Worm (Caenorhabditis elegans): ENCODE data around the gene T28A8.8.

Gene T28A8.8

DNA sequence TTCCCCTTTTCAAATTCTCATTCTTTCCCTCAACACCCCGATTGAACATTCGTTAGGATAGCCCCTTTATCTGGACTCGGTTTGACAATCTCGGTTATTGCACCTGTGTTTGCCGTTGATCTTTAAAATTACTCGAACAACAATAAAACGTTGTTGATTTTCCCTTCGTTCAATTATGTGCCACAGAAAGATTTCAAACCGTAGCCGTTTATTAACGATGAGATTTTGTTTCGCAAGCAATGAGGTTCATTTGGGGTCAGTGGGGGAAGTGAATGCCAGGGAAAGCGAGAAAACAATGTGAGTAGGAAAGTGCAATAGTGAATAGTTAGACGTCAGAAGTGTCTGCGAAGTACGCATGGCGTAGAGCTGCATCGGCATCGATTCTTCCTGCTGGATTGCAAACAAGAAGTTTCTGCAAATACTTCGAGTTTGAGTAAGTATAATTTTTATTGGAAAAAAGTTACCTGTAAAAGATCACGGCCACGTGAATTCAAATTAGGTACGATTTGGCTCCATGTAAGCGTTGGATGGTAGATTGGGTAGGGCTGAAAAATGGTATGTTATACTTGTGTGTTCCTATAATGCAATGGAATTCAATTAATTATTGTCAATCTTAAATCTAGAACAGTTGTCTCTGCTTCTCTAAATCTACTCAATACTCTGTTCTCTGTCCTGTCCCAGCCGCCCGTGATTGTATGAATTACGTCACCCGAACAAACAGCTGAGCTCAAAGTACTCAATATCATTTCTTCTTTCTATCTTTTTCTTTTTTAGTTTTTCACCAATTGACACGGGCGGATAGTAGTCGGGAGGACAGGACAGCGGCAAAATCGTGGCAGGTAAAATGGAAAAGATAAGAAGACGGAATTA lies 37.9 kb upstream of the T28A8.8 start, which contains the start of gene kel-3 (continued):
- TF ChIP-seq rbr-2 (tag; optimal IDR thresholded peaks at IDR 0.05) (peak; percentile 44), nhr-11 (tag; optimal IDR thresholded peaks at IDR 0.05) (peak; percentile 74), sdz-12 (GFP tag; optimal IDR thresholded peaks at IDR 0.05) (peak; percentile 97), arid-1 (GFP tag; conservative IDR thresholded peaks at IDR 0.05) (peak; percentile 86), ces-1 (GFP tag; optimal IDR thresholded peaks at IDR 0.05) (no peak), duxl-1 (tag; optimal IDR thresholded peaks at IDR 0.05; ENCODE audit: poor library complexity) (peak; percentile 84), Y75B8A.6 (GFP tag; IDR thresholded peaks at IDR 0.05) (peak; percentile 70; the same call in 1 of the 2 replicates), T20F7.1 (GFP tag; optimal IDR thresholded peaks at IDR 0.05) (peak; percentile 65), madf-5 (GFP tag; IDR thresholded peaks at IDR 0.05) (peak in 1 of 2 experiments; percentile 81; a peak in 2 of 4 replicates), egl-27 (tag; optimal IDR thresholded peaks at IDR 0.05) (no peak), lin-15B (tag; optimal IDR thresholded peaks at IDR 0.05) (peak; percentile 11), T26A8.4 (GFP tag; IDR thresholded peaks at IDR 0.05) (peak; percentile 93), lin-1 (GFP tag; IDR thresholded peaks at IDR 0.05) (peak; percentile 81), nhr-25 (tag; optimal IDR thresholded peaks at IDR 0.05; ENCODE audit: borderline replicate concordance, insufficient read depth) (no peak), egl-43 (GFP tag; IDR thresholded peaks at IDR 0.05) (peak; percentile 70), nhr-48 (tag; optimal IDR thresholded peaks at IDR 0.05) (peak; percentile 92), hmg-1.1 (GFP tag; IDR thresholded peaks at IDR 0.05) (peak; percentile 67; the same call in 1 of the 2 replicates), nhr-111 (GFP tag; optimal IDR thresholded peaks at IDR 0.05) (no peak), F10B5.3 (tag; optimal IDR thresholded peaks at IDR 0.05) (peak; percentile 76), F37D6.2 (tag; optimal IDR thresholded peaks at IDR 0.05) (no peak), Y5F2A.4 (GFP tag; optimal IDR thresholded peaks at IDR 0.05) (peak; percentile 78), lir-3 (tag; optimal IDR thresholded peaks at IDR 0.05) (peak; percentile 7), jun-1 (tag; optimal IDR thresholded peaks at IDR 0.05) (no peak), nhr-6 (tag; optimal IDR thresholded peaks at IDR 0.05) (peak; percentile 85), Y48G9A.11 (GFP tag; IDR thresholded peaks at IDR 0.05) (peak; percentile 85), vab-7 (GFP tag; IDR thresholded peaks at IDR 0.05) (0 out of 2 replicates have a peak, but pooled peaks have one; percentile 8), daf-8 (GFP tag; IDR thresholded peaks at IDR 0.05) (peak; percentile 34; the same call in 1 of the 2 replicates), gei-8 (GFP tag; optimal IDR thresholded peaks at IDR 0.05) (peak; percentile 88), ZK337.2 (GFP tag; IDR thresholded peaks at IDR 0.05) (no peak), dmd-9 (GFP tag; IDR thresholded peaks at IDR 0.05) (peak; percentile 67), pqm-1 (tag; optimal IDR thresholded peaks at IDR 0.05) (peak; percentile 93), zag-1 (tag; optimal IDR thresholded peaks at IDR 0.05) (no peak), mep-1 (tag; optimal IDR thresholded peaks at IDR 0.05) (peak; percentile 88), lin-38 (GFP tag; IDR thresholded peaks at IDR 0.05) (peak; percentile 80), nhr-41 (GFP tag; IDR thresholded peaks at IDR 0.05) (no peak; the same call in 1 of the 2 replicates), daf-12 (tag; optimal IDR thresholded peaks at IDR 0.05) (no peak), zip-11 (GFP tag; IDR thresholded peaks at IDR 0.05) (0 out of 2 replicates have a peak, but pooled peaks have one; percentile 17), ceh-32 (tag; optimal IDR thresholded peaks at IDR 0.05; ENCODE audit: poor library complexity) (no peak), zip-2 (tag; optimal IDR thresholded peaks at IDR 0.05) (peak; percentile 58), spr-3 (GFP tag; optimal IDR thresholded peaks at IDR 0.05) (peak; percentile 74)
